Worm (Caenorhabditis elegans) whole organism, young adult: Measurements from ENCODE around the gene F46B3.1.

Experiments
- B0035.1 ChIP-seq: sonication (generic microtip); optimal IDR thresholded peaks from 2 replicates; lab custom pipeline; 2016; ENCODE audit warnings: missing genetic modification characterization, mild to moderate bottlenecking, missing compliant biosample characterization, missing genotype, missing genetic modification reagents
- C17E4.6 ChIP-seq: fragments of 200-800 bp; sonication (Bioruptor generic); IDR thresholded peaks from 2 replicates; pipeline ENCODE4 v1.3.6; 2022; ENCODE audit warnings: missing genetic modification reagents, missing genetic modification characterization, missing compliant biosample characterization
- F49E8.2 ChIP-seq: sonication (generic microtip); optimal IDR thresholded peaks from 3 replicates; lab custom pipeline; 2017; ENCODE audit warnings: missing genetic modification characterization, mild to moderate bottlenecking, missing compliant biosample characterization, antibody characterized with exemption, moderate library complexity; ENCODE audit not compliant: insufficient read depth
- F55B11.4 ChIP-seq: sonication (generic microtip); optimal IDR thresholded peaks from 2 replicates; lab custom pipeline; 2016; ENCODE audit warnings: missing compliant biosample characterization, missing genetic modification characterization, borderline replicate concordance; ENCODE audit not compliant: insufficient read depth
- F57A8.1 ChIP-seq: fragments of 200-800 bp; sonication (Bioruptor generic); optimal IDR thresholded peaks from 2 replicates; lab custom pipeline; 2018; ENCODE audit warnings: mild to moderate bottlenecking, missing genetic modification characterization, moderate library complexity, missing compliant biosample characterization
- F57C9.4 ChIP-seq: sonication (generic microtip); optimal IDR thresholded peaks from 2 replicates; lab custom pipeline; 2017; ENCODE audit warnings: mild to moderate bottlenecking, missing genetic modification characterization, missing compliant biosample characterization
- ama-1 ChIP-seq, 3 experiments: fragments of 150-350 bp in 1 of 3; sonication (generic microtip) in 2 of 3; optimal IDR thresholded peaks; 2 replicates each; lab custom pipeline; 2014 to 2018; ENCODE audit warnings: missing biosample characterization in 2 of 3, missing genetic modification characterization in 2 of 3, missing genetic modification reagents in 2 of 3
- atf-7 ChIP-seq: sonication (generic microtip); optimal IDR thresholded peaks from 2 replicates; lab custom pipeline; 2017; ENCODE audit warnings: mild to moderate bottlenecking, missing genetic modification characterization, missing compliant biosample characterization
- athp-1 ChIP-seq: sonication (generic microtip); optimal IDR thresholded peaks from 2 replicates; lab custom pipeline; 2017; ENCODE audit warnings: mild to moderate bottlenecking, missing genetic modification characterization, missing compliant biosample characterization
- bed-1 ChIP-seq: fragments of 200-800 bp; sonication (Bioruptor generic); IDR thresholded peaks from 2 replicates; pipeline ENCODE4 v1.3.6; 2022; ENCODE audit warnings: missing genetic modification reagents, missing genetic modification characterization, missing compliant biosample characterization
- cebp-1 ChIP-seq, 2 experiments: fragments of 200-800 bp in 1 of 2; sonication (Bioruptor generic) in 1 of 2; sonication (generic microtip) in 1 of 2; IDR thresholded peaks in 1 of 2; optimal IDR thresholded peaks in 1 of 2; 2 replicates each; pipeline versions ENCODE4 v1.3.6 to Lab custom; 2017 to 2022; ENCODE audit warnings: missing compliant biosample characterization in 2 of 2, missing genetic modification characterization in 2 of 2, mild to moderate bottlenecking in 1 of 2, missing genetic modification reagents in 1 of 2, moderate library complexity in 1 of 2
- cebp-2 ChIP-seq: fragments of 200-800 bp; sonication (Bioruptor generic); IDR thresholded peaks from 2 replicates; pipeline ENCODE4 v1.3.6; 2022; ENCODE audit warnings: missing genetic modification characterization, missing compliant biosample characterization
- ceh-91 ChIP-seq: fragments of 200-800 bp; sonication (Bioruptor generic); IDR thresholded peaks from 2 replicates; pipeline ENCODE4 v1.3.6; 2022; ENCODE audit warnings: missing genetic modification reagents, missing genetic modification characterization, missing compliant biosample characterization
- chd-7 ChIP-seq: sonication (generic microtip); optimal IDR thresholded peaks from 2 replicates; lab custom pipeline; 2016; ENCODE audit warnings: mild to moderate bottlenecking, missing genetic modification characterization, moderate library complexity, missing compliant biosample characterization
- dpl-1 ChIP-seq: fragments of 150-350 bp; optimal IDR thresholded peaks from 2 replicates; lab custom pipeline; 2014; ENCODE audit warnings: missing biosample characterization, missing genetic modification reagents, missing genetic modification characterization
- egrh-3 ChIP-seq: fragments of 200-800 bp; sonication (Bioruptor generic); IDR thresholded peaks from 2 replicates; pipeline ENCODE4 v1.3.6; 2022; ENCODE audit warnings: missing genetic modification reagents, missing genetic modification characterization, missing compliant biosample characterization
- hlh-12 ChIP-seq: sonication (generic microtip); optimal IDR thresholded peaks from 2 replicates; lab custom pipeline; 2016; ENCODE audit warnings: missing genetic modification characterization, missing compliant biosample characterization
- hlh-26 ChIP-seq: fragments of 200-800 bp; sonication (Bioruptor generic); conservative IDR thresholded peaks from 2 replicates; pipeline ENCODE4 v1.3.6; 2022; ENCODE audit warnings: missing genetic modification reagents, missing genetic modification characterization, missing compliant biosample characterization
- hmg-1.2 ChIP-seq: fragments of 200-800 bp; sonication (Bioruptor generic); IDR thresholded peaks from 2 replicates; pipeline ENCODE4 v1.3.6; 2022; ENCODE audit warnings: missing genetic modification reagents, missing genetic modification characterization, missing compliant biosample characterization
- hmg-20 ChIP-seq: fragments of 200-800 bp; sonication (Bioruptor generic); IDR thresholded peaks from 2 replicates; pipeline ENCODE4 v1.3.6; 2022; ENCODE audit warnings: missing genetic modification reagents, missing genetic modification characterization, missing compliant biosample characterization
- hsf-1 ChIP-seq: fragments of 200-800 bp; sonication (Bioruptor generic); IDR thresholded peaks from 2 replicates; pipeline ENCODE4 v1.3.6; 2022; ENCODE audit warnings: missing genetic modification reagents, missing genetic modification characterization, missing compliant biosample characterization
- lin-40 ChIP-seq: sonication (generic microtip); optimal IDR thresholded peaks from 2 replicates; lab custom pipeline; 2016; ENCODE audit warnings: missing genetic modification characterization, mild to moderate bottlenecking, missing compliant biosample characterization, missing genotype, missing genetic modification reagents
- madf-3 ChIP-seq: fragments of 200-800 bp; sonication (Bioruptor generic); IDR thresholded peaks from 2 replicates; pipeline ENCODE4 v1.3.6; 2022; ENCODE audit warnings: missing genetic modification reagents, missing genetic modification characterization, missing compliant biosample characterization
- madf-6 ChIP-seq: fragments of 200-800 bp; sonication (Bioruptor generic); IDR thresholded peaks from 2 replicates; pipeline ENCODE4 v1.3.6; 2022; ENCODE audit warnings: missing genetic modification reagents, missing genetic modification characterization, missing compliant biosample characterization
- mes-4 ChIP-seq: sonication (generic microtip); optimal IDR thresholded peaks from 2 replicates; lab custom pipeline; 2016; ENCODE audit warnings: missing genotype, missing genetic modification characterization, missing compliant biosample characterization
- sea-2 ChIP-seq: fragments of 200-800 bp; sonication (Bioruptor generic); IDR thresholded peaks from 2 replicates; pipeline ENCODE4 v1.3.6; 2022; ENCODE audit warnings: missing genetic modification characterization, missing compliant biosample characterization
- tbp1 ChIP-seq: fragments of 200-800 bp; sonication (Bioruptor generic); optimal IDR thresholded peaks from 2 replicates; lab custom pipeline; 2018; ENCODE audit warnings: mild to moderate bottlenecking, missing genetic modification characterization, missing compliant biosample characterization
- tbx-9 ChIP-seq: sonication (generic microtip); optimal IDR thresholded peaks from 2 replicates; lab custom pipeline; 2016; ENCODE audit warnings: borderline replicate concordance, missing genetic modification characterization, inconsistent platforms, missing compliant biosample characterization
- tlf-1 ChIP-seq: fragments of 200-800 bp; sonication (Bioruptor generic); optimal IDR thresholded peaks from 2 replicates; lab custom pipeline; 2018; ENCODE audit warnings: mild to moderate bottlenecking, missing genetic modification characterization, missing compliant biosample characterization
- unc-130 ChIP-seq: sonication (generic microtip); optimal IDR thresholded peaks from 2 replicates; lab custom pipeline; 2016; ENCODE audit warnings: missing genetic modification reagents, missing genetic modification characterization, missing compliant biosample characterization

F46B3.1 gene

ce11 chrV:20625260-20625659, 28.3 kb upstream of the F46B3.1 start (continued):
- TF ChIP-seq atf-7 (no peak), hmg-20 (GFP tag; lab: Robert Waterston, UW) (no peak), chd-7 (tag; lab: Kevin White, UChicago) (no peak), athp-1 (no peak), tlf-1 (GFP tag; lab: Kevin White, UChicago) (no peak)

DNA sequence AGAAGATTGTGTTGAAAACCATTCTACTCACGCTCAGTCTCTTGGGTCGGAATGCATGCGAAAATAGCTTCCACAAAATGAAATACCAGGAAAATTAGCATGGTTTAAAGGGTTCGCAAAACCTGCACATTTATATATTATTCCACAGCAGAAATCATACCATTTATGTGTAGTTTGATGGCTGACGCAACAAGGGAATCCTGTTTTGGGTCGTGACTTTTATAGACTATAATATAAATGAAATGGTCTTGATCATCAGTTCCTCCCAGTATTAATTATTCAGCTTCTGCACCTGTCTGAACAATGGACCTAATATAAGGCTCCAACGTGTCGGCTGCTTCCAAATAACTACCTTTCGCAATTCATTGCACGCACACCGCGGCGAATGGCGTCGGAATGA, 26.1 kb upstream of the F46B3.1 start, which contains the start of gene F46B3.8:
F46B3.8 (minus strand) TSS at position 101 of the 400 bp plus-strand sequence.
- TF ChIP-seq bed-1 (GFP tag; lab: Robert Waterston, UW) (no peak), ceh-91 (GFP tag; lab: Robert Waterston, UW) (no peak), F57C9.4 (tag; lab: Kevin White, UChicago) (no peak), lin-40 (tag; lab: Kevin White, UChicago) (no peak), B0035.1 (tag; lab: Kevin White, UChicago) (no peak), tbp1 (no peak), cebp-2 (GFP tag; lab: Robert Waterston, UW) (no peak), hlh-26 (GFP tag; lab: Robert Waterston, UW) (no peak)

DNA sequence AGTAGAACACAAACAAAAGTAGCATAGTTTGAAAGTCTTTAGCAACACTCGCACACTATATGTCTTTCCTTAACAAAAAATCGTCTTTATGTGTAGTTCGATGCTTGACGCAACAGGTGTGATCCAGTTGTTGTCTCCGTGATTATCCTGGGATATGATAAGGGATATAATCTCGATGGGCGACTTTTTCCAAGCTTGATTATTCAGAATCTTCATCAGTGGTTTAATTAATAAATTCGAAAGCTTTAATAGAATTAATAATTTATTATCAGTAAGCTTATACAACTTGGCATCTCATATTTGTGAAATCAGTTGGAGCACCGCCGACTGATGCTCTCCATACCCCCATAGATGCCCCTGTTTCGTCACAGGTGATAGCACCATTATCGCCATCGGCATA, 21.7 kb upstream of the F46B3.1 start, which contains the start of gene F46B3.7:
F46B3.7 (minus strand) TSS at position 101 of the 400 bp plus-strand sequence.
- no peak for TF ChIP-seq egrh-3 (GFP tag; lab: Robert Waterston, UW)
- no peak for TF ChIP-seq mes-4
- no peak for TF ChIP-seq sea-2 (GFP tag; lab: Robert Waterston, UW)
- no peak for TF ChIP-seq F57A8.1
- TF ChIP-seq hsf-1 (GFP tag; lab: Robert Waterston, UW) = no peak
- TF ChIP-seq C17E4.6 (GFP tag; lab: Robert Waterston, UW) = no peak
- TF ChIP-seq dpl-1 (GFP tag; lab: Kevin White, UChicago) = no peak
- TF ChIP-seq F49E8.2 (tag; lab: Kevin White, UChicago) = no peak
- TF ChIP-seq, all 124 proteins: peak for 0

ce11 chrV:20609494-20609893, 12.5 kb upstream of the F46B3.1 start, which contains the start of gene grd-2:
Gene grd-2 (plus strand): TSS chrV:20609794.
- TF ChIP-seq hlh-12 (tag; lab: Kevin White, UChicago) = no peak
- TF ChIP-seq, all 124 proteins: peak for 0

DNA sequence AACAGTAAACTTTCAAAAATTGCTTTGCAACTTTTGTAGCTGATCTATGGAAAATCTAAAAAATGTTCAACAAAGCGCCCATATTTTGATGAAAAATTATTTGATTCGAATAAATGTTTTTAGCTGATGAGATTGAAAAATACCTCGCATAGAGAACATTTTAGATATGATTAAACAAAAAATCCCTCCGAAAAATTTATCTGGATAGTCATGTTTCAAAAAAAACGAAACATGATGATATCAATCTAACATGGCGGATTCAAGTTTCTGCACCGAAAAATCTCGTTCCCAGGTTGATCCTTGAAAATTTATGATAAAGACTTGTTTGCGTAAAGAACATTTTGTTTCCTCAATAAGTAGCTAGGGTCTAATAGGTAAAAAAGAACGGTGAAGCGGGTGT, 11.7 kb upstream of the F46B3.1 start, which contains the start of gene ttr-12:
ttr-12 (minus strand) TSS at position 101 of the 400 bp plus-strand sequence.
- TF ChIP-seq unc-130 (no peak), bed-1 (GFP tag; lab: Robert Waterston, UW) (no peak), tbx-9 (tag; lab: Kevin White, UChicago) (no peak), lin-40 (tag; lab: Kevin White, UChicago) (no peak)

ce11 chrV:20606617-20607016, 9.6 kb upstream of the F46B3.1 start, which contains the start of gene F46B3.23:
Gene F46B3.23 (minus strand): TSS chrV:20606717.
- TF ChIP-seq cebp-1 (GFP tag; IDR thresholded peaks at IDR 0.05; lab: Robert Waterston, UW) (no peak), cebp-1 (tag; optimal IDR thresholded peaks at IDR 0.05; lab: Kevin White, UChicago) (no peak), madf-3 (GFP tag; lab: Robert Waterston, UW) (no peak), ama-1 (optimal IDR thresholded peaks at IDR 0.05; lab: Kevin White, UChicago) (no peak), ama-1 (GFP tag; optimal IDR thresholded peaks at IDR 0.05; lab: Kevin White, UChicago) (no peak), hmg-1.2 (no peak), madf-6 (GFP tag; lab: Robert Waterston, UW) (no peak), F55B11.4 (tag; lab: Kevin White, UChicago) (no peak)
